Worm (Caenorhabditis elegans): Measurements from ENCODE around the gene gst-38.

Gene gst-38

ce11 chrV:15955497-15955896, 39.6 kb upstream of the gst-38 start, which contains the start of gene srh-186:
TSS of gene srh-186 (plus strand) at chrV:15955797.
- no peak for TF ChIP-seq F57C9.4 (tag; optimal IDR thresholded peaks at IDR 0.05)
- no peak for TF ChIP-seq tlf-1 (GFP tag; optimal IDR thresholded peaks at IDR 0.05)
- TF ChIP-seq ceh-91 (GFP tag; IDR thresholded peaks at IDR 0.05): no peak
- no peak for TF ChIP-seq B0261.1 (tag; optimal IDR thresholded peaks at IDR 0.05)
- no peak for TF ChIP-seq xnd-1 (tag; optimal IDR thresholded peaks at IDR 0.05)
- no peak for TF ChIP-seq tbp1 (GFP tag; optimal IDR thresholded peaks at IDR 0.05)
- no peak for TF ChIP-seq F57A8.1 (GFP tag; optimal IDR thresholded peaks at IDR 0.05)
- TF ChIP-seq B0019.2 (GFP tag; conservative IDR thresholded peaks at IDR 0.05): no peak
- TF ChIP-seq F37B4.10 (GFP tag; IDR thresholded peaks at IDR 0.05): no peak
- no peak for TF ChIP-seq attf-6 (GFP tag; IDR thresholded peaks at IDR 0.05)
- TF ChIP-seq lin-54 (GFP tag; optimal IDR thresholded peaks at IDR 0.05): no peak
- no peak for TF ChIP-seq efl-1 (GFP tag; optimal IDR thresholded peaks at IDR 0.05)
- no peak for TF ChIP-seq ceh-27 (GFP tag; optimal IDR thresholded peaks at IDR 0.05)

ce11 chrV:15954932-15955331, 39.1 kb upstream of the gst-38 start, which contains the start of gene srw-57:
TSS of gene srw-57 (minus strand) at chrV:15955032.
- TF ChIP-seq lin-54 (GFP tag; optimal IDR thresholded peaks at IDR 0.05) (no peak), ceh-27 (GFP tag; optimal IDR thresholded peaks at IDR 0.05) (no peak), egl-18 (GFP tag; IDR thresholded peaks at IDR 0.05) (no peak), sea-2 (GFP tag; IDR thresholded peaks at IDR 0.05) (no peak), egl-44 (GFP tag; IDR thresholded peaks at IDR 0.05) (no peak), ama-1 (optimal IDR thresholded peaks at IDR 0.05) (no peak), ama-1 (GFP tag; optimal IDR thresholded peaks at IDR 0.05) (no peak), F49E8.2 (tag; optimal IDR thresholded peaks at IDR 0.05; ENCODE audit: insufficient read depth) (no peak), B0035.1 (tag; optimal IDR thresholded peaks at IDR 0.05) (no peak), attf-3 (GFP tag; conservative IDR thresholded peaks at IDR 0.05) (no peak), rcor-1 (GFP tag; IDR thresholded peaks at IDR 0.05) (no peak), F22D6.2 (tag; optimal IDR thresholded peaks at IDR 0.05) (no peak), lsy-27 (tag; optimal IDR thresholded peaks at IDR 0.05; ENCODE audit: borderline replicate concordance, insufficient read depth) (no peak), zim-3 (tag; optimal IDR thresholded peaks at IDR 0.05) (no peak), Y56A3A.18 (GFP tag; IDR thresholded peaks at IDR 0.05) (no peak), nhr-80 (tag; optimal IDR thresholded peaks at IDR 0.05) (no peak), akir-1 (GFP tag; optimal IDR thresholded peaks at IDR 0.05) (no peak)

ce11 chrV:15952762-15953161, 36.9 kb upstream of the gst-38 start, which contains the start of gene srw-56:
TSS of gene srw-56 (minus strand) at chrV:15952862.
- no peak for TF ChIP-seq attf-3 (GFP tag; conservative IDR thresholded peaks at IDR 0.05)
- TF ChIP-seq unc-62 (GFP tag; optimal IDR thresholded peaks at IDR 0.05): no peak
- TF ChIP-seq pha-4 (tag; optimal IDR thresholded peaks at IDR 0.05): no peak
- TF ChIP-seq ekl-4 (GFP tag; IDR thresholded peaks at IDR 0.05): no peak
- no peak for TF ChIP-seq ceh-100 (GFP tag; IDR thresholded peaks at IDR 0.05)
- no peak for TF ChIP-seq madf-8 (GFP tag; conservative IDR thresholded peaks at IDR 0.05)
- TF ChIP-seq hmg-1.2 (GFP tag; IDR thresholded peaks at IDR 0.05): no peak
- no peak for TF ChIP-seq lin-40 (tag; optimal IDR thresholded peaks at IDR 0.05)
- TF ChIP-seq ets-4 (GFP tag; optimal IDR thresholded peaks at IDR 0.05): no peak
- no peak for TF ChIP-seq F39B2.1 (GFP tag; IDR thresholded peaks at IDR 0.05)
- no peak for TF ChIP-seq die-1 (tag; optimal IDR thresholded peaks at IDR 0.05)
- no peak for TF ChIP-seq rec-8 (tag; optimal IDR thresholded peaks at IDR 0.05)
- no peak for TF ChIP-seq ceh-91 (GFP tag; IDR thresholded peaks at IDR 0.05)
